Fruit fly (Drosophila melanogaster) whole organism, embryonic: Measurements from ENCODE around the gene natalisin.

Experiments used
- Adf1 ChIP-seq: fragments of 200-800 bp; sonication (Bioruptor generic); IDR thresholded peaks from 2 replicates; pipeline ENCODE4 v1.3.6; 2022; ENCODE audit warnings: missing biosample characterization, missing genetic modification characterization
- CG10959 ChIP-seq: fragments of 200-800 bp; sonication (Bioruptor generic); IDR thresholded peaks from 2 replicates; pipeline ENCODE4 v1.3.6; 2022; ENCODE audit warnings: missing biosample characterization, missing genetic modification characterization
- CG12299 ChIP-seq: fragments of 200-800 bp; sonication (Bioruptor generic); optimal IDR thresholded peaks from 2 replicates; lab custom pipeline; 2018; ENCODE audit warnings: missing biosample characterization, mild to moderate bottlenecking, missing genetic modification characterization
- CG12659 ChIP-seq: fragments of 200-800 bp; sonication (Bioruptor generic); optimal IDR thresholded peaks from 3 replicates; lab custom pipeline; 2017; ENCODE audit warnings: mild to moderate bottlenecking, missing biosample characterization, missing genetic modification reagents, missing genetic modification characterization
- CG15011 ChIP-seq: fragments of 200-800 bp; sonication (Bioruptor generic); optimal IDR thresholded peaks from 3 replicates; lab custom pipeline; 2018; ENCODE audit warnings: missing biosample characterization, mild to moderate bottlenecking, missing genetic modification characterization
- CG1602 ChIP-seq: fragments of 200-800 bp; sonication (Bioruptor generic); optimal IDR thresholded peaks from 3 replicates; lab custom pipeline; 2016; ENCODE audit warnings: missing biosample characterization, missing genetic modification characterization
- CG1603 ChIP-seq: fragments of 200-800 bp; sonication (Bioruptor generic); optimal IDR thresholded peaks from 2 replicates; lab custom pipeline; 2019; ENCODE audit warnings: missing biosample characterization, mild to moderate bottlenecking, missing genetic modification characterization, moderate library complexity
- CG17359 ChIP-seq: fragments of 200-800 bp; sonication (Bioruptor generic); optimal IDR thresholded peaks from 3 replicates; lab custom pipeline; 2018; ENCODE audit warnings: missing biosample characterization, mild to moderate bottlenecking, missing genetic modification characterization, moderate library complexity
- CG1832 ChIP-seq: fragments of 200-800 bp; sonication (Bioruptor generic); optimal IDR thresholded peaks from 2 replicates; lab custom pipeline; 2017; ENCODE audit warnings: missing biosample characterization, mild to moderate bottlenecking, missing genetic modification characterization, inconsistent platforms
- CG3407 ChIP-seq: fragments of 200-800 bp; sonication (Bioruptor generic); optimal IDR thresholded peaks from 2 replicates; lab custom pipeline; 2018; ENCODE audit warnings: missing biosample characterization, mild to moderate bottlenecking, missing genetic modification characterization
- CG34422 ChIP-seq: fragments of 200-800 bp; sonication (Bioruptor generic); IDR thresholded peaks from 3 replicates; pipeline ENCODE4 v1.3.6; 2022; ENCODE audit warnings: missing biosample characterization, missing genetic modification characterization
- CG3726 ChIP-seq: fragments of 200-800 bp; sonication (Bioruptor generic); IDR thresholded peaks from 3 replicates; pipeline ENCODE4, ENCODE4 v1.3.6; 2022; ENCODE audit warnings: missing biosample characterization, missing genetic modification characterization
- CG43689 ChIP-seq: fragments of 200-800 bp; sonication (Bioruptor generic); IDR thresholded peaks from 2 replicates; pipeline ENCODE4 v1.3.6; 2022; ENCODE audit warnings: missing biosample characterization, missing genetic modification characterization
- CG6254 ChIP-seq: fragments of 200-800 bp; sonication (Bioruptor generic); optimal IDR thresholded peaks from 3 replicates; lab custom pipeline; 2017; ENCODE audit warnings: mild to moderate bottlenecking, missing biosample characterization, missing genetic modification reagents, missing genetic modification characterization
- CG7786 ChIP-seq: fragments of 200-800 bp; sonication (Bioruptor generic); optimal IDR thresholded peaks from 2 replicates; lab custom pipeline; 2016; ENCODE audit warnings: missing biosample characterization, missing genetic modification characterization
- CHES-1-like ChIP-seq: fragments of 200-800 bp; sonication (Bioruptor generic); optimal IDR thresholded peaks from 2 replicates; lab custom pipeline; 2016; ENCODE audit warnings: missing biosample characterization, missing genetic modification characterization
- Camta ChIP-seq: fragments of 200-800 bp; sonication (Bioruptor generic); optimal IDR thresholded peaks from 2 replicates; lab custom pipeline; 2016; ENCODE audit warnings: missing biosample characterization, missing genetic modification characterization
- D19A ChIP-seq: fragments of 200-800 bp; optimal IDR thresholded peaks from 3 replicates; lab custom pipeline; 2019; ENCODE audit warnings: missing biosample characterization, mild to moderate bottlenecking, missing genetic modification characterization, moderate library complexity
- Dbx ChIP-seq: fragments of 200-800 bp; sonication (Bioruptor generic); IDR thresholded peaks from 3 replicates; pipeline ENCODE4 v1.3.6; 2022; ENCODE audit warnings: missing biosample characterization, missing genetic modification characterization
- E2f1 ChIP-seq: fragments of 200-800 bp; sonication (Bioruptor generic); IDR thresholded peaks from 2 replicates; pipeline ENCODE4 v1.3.6; 2022; ENCODE audit warnings: missing biosample characterization, missing genetic modification characterization
- E2f2 ChIP-seq: fragments of 200-800 bp; sonication (Bioruptor generic); IDR thresholded peaks from 2 replicates; pipeline ENCODE4 v1.3.6; 2022; ENCODE audit warnings: missing biosample characterization, missing genetic modification characterization
- Eip74EF ChIP-seq, 2 experiments: fragments of 200-800 bp in 1 of 2; fragments of >200 bp in 1 of 2; sonication (Bioruptor generic) in 1 of 2; optimal IDR thresholded peaks; 2 replicates each; lab custom pipeline; 2017 to 2019; ENCODE audit warnings: missing biosample characterization in 2 of 2, missing genetic modification characterization in 2 of 2, mild to moderate bottlenecking in 1 of 2, moderate library complexity in 1 of 2
- Hr78 ChIP-seq, 2 experiments: fragments of 200-800 bp in 1 of 2; fragments of >200 bp in 1 of 2; sonication (Bioruptor generic) in 1 of 2; optimal IDR thresholded peaks; 2 replicates each; lab custom pipeline; 2017 to 2019; ENCODE audit warnings: missing biosample characterization in 2 of 2, missing genetic modification characterization in 2 of 2, mild to moderate bottlenecking in 1 of 2, moderate library complexity in 1 of 2
- Optix ChIP-seq: fragments of 200-800 bp; sonication (Bioruptor generic); IDR thresholded peaks from 3 replicates; pipeline ENCODE4 v1.3.6; 2022; ENCODE audit warnings: missing biosample characterization, missing genetic modification characterization
- Ptx1 ChIP-seq: fragments of 200-800 bp; sonication (Bioruptor generic); IDR thresholded peaks from 2 replicates; pipeline ENCODE4 v1.3.6; 2022; ENCODE audit warnings: missing biosample characterization, missing genetic modification characterization
- Rfx ChIP-seq: fragments of 200-800 bp; sonication (Bioruptor generic); IDR thresholded peaks from 2 replicates; pipeline ENCODE4 v1.3.6; 2022; ENCODE audit warnings: missing biosample characterization, missing genetic modification characterization
- Side ChIP-seq: fragments of 200-800 bp; sonication (Bioruptor generic); optimal IDR thresholded peaks from 2 replicates; lab custom pipeline; 2016; ENCODE audit warnings: missing biosample characterization, missing genetic modification characterization
- Sox100B ChIP-seq: fragments of 200-800 bp; sonication (Bioruptor generic); optimal IDR thresholded peaks from 3 replicates; lab custom pipeline; 2018; ENCODE audit warnings: missing biosample characterization, mild to moderate bottlenecking, missing genetic modification characterization
- TFAM ChIP-seq: fragments of 200-800 bp; sonication (Bioruptor generic); optimal IDR thresholded peaks from 2 replicates; lab custom pipeline; 2017; ENCODE audit warnings: missing biosample characterization, missing genetic modification characterization, inconsistent platforms
- Trl ChIP-seq, 3 experiments: fragments of >200 bp in 2 of 3; fragments of 200-800 bp in 1 of 3; sonication (Bioruptor generic) in 1 of 3; optimal IDR thresholded peaks; 2 replicates in 1 of 3; 3 replicates in 2 of 3; lab custom pipeline; 2016 to 2017; ENCODE audit warnings: missing biosample characterization in 1 of 3, missing genetic modification characterization in 1 of 3
- Xbp1 ChIP-seq: fragments of 200-800 bp; sonication (Bioruptor generic); optimal IDR thresholded peaks from 3 replicates; lab custom pipeline; 2016; ENCODE audit warnings: missing biosample characterization, mild to moderate bottlenecking, missing genetic modification characterization
- ab ChIP-seq: fragments of 200-800 bp; sonication (Bioruptor generic); optimal IDR thresholded peaks from 2 replicates; lab custom pipeline; 2016; ENCODE audit warnings: missing biosample characterization, missing genetic modification characterization
- aop ChIP-seq: fragments of 200-800 bp; sonication (Bioruptor generic); IDR thresholded peaks from 2 replicates; pipeline ENCODE4 v1.3.6; 2022; ENCODE audit warnings: missing biosample characterization, missing genetic modification characterization
- az2 ChIP-seq: fragments of 200-800 bp; sonication (Bioruptor generic); optimal IDR thresholded peaks from 3 replicates; lab custom pipeline; 2016; ENCODE audit warnings: missing biosample characterization, missing genetic modification characterization
- cato ChIP-seq: fragments of 200-800 bp; sonication (Bioruptor generic); optimal IDR thresholded peaks from 2 replicates; lab custom pipeline; 2016; ENCODE audit warnings: missing biosample characterization, missing genetic modification characterization, borderline replicate concordance
- crc ChIP-seq: fragments of 200-800 bp; sonication (Bioruptor generic); optimal IDR thresholded peaks from 2 replicates; lab custom pipeline; 2016; ENCODE audit warnings: missing biosample characterization, missing genetic modification characterization
- dmrt99B ChIP-seq: fragments of 200-800 bp; sonication (Bioruptor generic); optimal IDR thresholded peaks from 2 replicates; lab custom pipeline; 2018; ENCODE audit warnings: missing biosample characterization, mild to moderate bottlenecking, missing genetic modification characterization, moderate library complexity
- dpn ChIP-seq, 2 experiments: fragments of 200-800 bp; sonication (Bioruptor generic); optimal IDR thresholded peaks; 3 replicates each; lab custom pipeline; 2016; ENCODE audit warnings: missing biosample characterization in 2 of 2, missing genetic modification characterization in 2 of 2
- gcm ChIP-seq: fragments of 200-800 bp; sonication (Bioruptor generic); optimal IDR thresholded peaks from 2 replicates; lab custom pipeline; 2019; ENCODE audit warnings: missing biosample characterization, mild to moderate bottlenecking, missing genetic modification characterization, moderate library complexity
- ind ChIP-seq: fragments of 200-800 bp; sonication (Bioruptor generic); optimal IDR thresholded peaks from 3 replicates; lab custom pipeline; 2016; ENCODE audit warnings: missing biosample characterization, missing genetic modification characterization
- klu ChIP-seq: fragments of 200-800 bp; sonication (Bioruptor generic); IDR thresholded peaks from 2 replicates; pipeline ENCODE4 v1.3.6; 2022; ENCODE audit warnings: missing biosample characterization, missing genetic modification characterization
- knrl ChIP-seq: fragments of 200-800 bp; sonication (Bioruptor generic); IDR thresholded peaks from 3 replicates; pipeline ENCODE4 v1.3.6; 2022; ENCODE audit warnings: missing biosample characterization, missing genetic modification characterization; ENCODE audit not compliant: partially characterized antibody
- oc ChIP-seq: fragments of 200-800 bp; sonication (Bioruptor generic); optimal IDR thresholded peaks from 2 replicates; lab custom pipeline; 2018; ENCODE audit warnings: missing biosample characterization, mild to moderate bottlenecking, missing genetic modification characterization, moderate library complexity
- peb ChIP-seq: fragments of 200-800 bp; sonication (Bioruptor generic); IDR thresholded peaks from 2 replicates; pipeline ENCODE4 v1.3.6; 2022; ENCODE audit warnings: missing biosample characterization, missing genetic modification characterization
- salm ChIP-seq: fragments of 200-800 bp; sonication (Bioruptor generic); optimal IDR thresholded peaks from 2 replicates; lab custom pipeline; 2018; ENCODE audit warnings: missing biosample characterization, mild to moderate bottlenecking, missing genetic modification characterization
- sd ChIP-seq: fragments of 200-800 bp; sonication (Bioruptor generic); optimal IDR thresholded peaks from 3 replicates; lab custom pipeline; 2018; ENCODE audit warnings: missing biosample characterization, mild to moderate bottlenecking, missing genetic modification characterization, moderate library complexity
- shn ChIP-seq: fragments of 200-800 bp; sonication (Bioruptor generic); optimal IDR thresholded peaks from 3 replicates; lab custom pipeline; 2016; ENCODE audit warnings: missing biosample characterization, missing genetic modification characterization
- sqz ChIP-seq: fragments of 200-800 bp; sonication (Bioruptor generic); optimal IDR thresholded peaks from 3 replicates; lab custom pipeline; 2018; ENCODE audit warnings: missing biosample characterization, mild to moderate bottlenecking, missing genetic modification characterization
- vfl ChIP-seq: fragments of 200-800 bp; sonication (Bioruptor generic); optimal IDR thresholded peaks from 2 replicates; lab custom pipeline; 2016; ENCODE audit warnings: missing biosample characterization, missing genetic modification characterization

Gene natalisin

dm6 chr3R:14413406-14414043, 4.9 kb upstream of the natalisin start:
- TF ChIP-seq gcm = peak; percentile 63
- TF ChIP-seq E2f1 (GFP tag; lab: Robert Waterston, UW) = peak; percentile 46; the same call in 1 of the 2 replicates
- peak; percentile 28 for TF ChIP-seq CG12659 (GFP tag; lab: Kevin White, UChicago)
- no peak for TF ChIP-seq sd (tag; lab: Kevin White, UChicago)
- no peak for TF ChIP-seq sqz (GFP tag; lab: Kevin White, UChicago)
- TF ChIP-seq Hr78 (GFP tag; optimal IDR thresholded peaks at IDR 0.05; lab: Kevin White, UChicago) = no peak
- peak; percentile 60 for TF ChIP-seq CG17359
- TF ChIP-seq Adf1 = no peak
- TF ChIP-seq shn (GFP tag; lab: Kevin White, UChicago) = peak; percentile 30
- TF ChIP-seq CG34422 (GFP tag; lab: Robert Waterston, UW) = peak; percentile 68; the same call in 1 of the 3 replicates
- peak; percentile 69 for TF ChIP-seq dmrt99B (tag; lab: Kevin White, UChicago)
- no peak for TF ChIP-seq Trl (optimal IDR thresholded peaks at IDR 0.05; lab: Kevin White, UChicago)
- TF ChIP-seq Trl (GFP tag; optimal IDR thresholded peaks at IDR 0.05; lab: Kevin White, UChicago) = no peak
- TF ChIP-seq CG6254 (GFP tag; lab: Kevin White, UChicago) = peak; percentile 62
- TF ChIP-seq Rfx (GFP tag; lab: Robert Waterston, UW) = no peak
- peak; percentile 47 for TF ChIP-seq Sox100B (GFP tag; lab: Kevin White, UChicago)
- TF ChIP-seq crc (GFP tag; lab: Kevin White, UChicago) = no peak
- TF ChIP-seq CG10959 = peak; percentile 59
- no peak for TF ChIP-seq CG12299
- TF ChIP-seq Xbp1 (GFP tag; lab: Kevin White, UChicago) = peak; percentile 72
- TF ChIP-seq CG3407 (GFP tag; lab: Kevin White, UChicago) = peak; percentile 31
- no peak for TF ChIP-seq Dbx
- TF ChIP-seq peb (GFP tag; lab: Robert Waterston, UW) = peak; percentile 38; the same call in 1 of the 2 replicates
- TF ChIP-seq ab (GFP tag; lab: Kevin White, UChicago) = no peak
- peak; percentile 41 for TF ChIP-seq CG1602 (GFP tag; lab: Kevin White, UChicago)
- TF ChIP-seq CG15011 (GFP tag; lab: Kevin White, UChicago) = no peak
- TF ChIP-seq CG1603 = peak; percentile 74
- TF ChIP-seq CHES-1-like (GFP tag; lab: Kevin White, UChicago) = peak; percentile 19
- peak; percentile 31; the same call in 1 of the 2 replicates for TF ChIP-seq E2f2
- TF ChIP-seq Ptx1 (GFP tag; lab: Robert Waterston, UW) = peak; percentile 74
- peak; percentile 66; the same call in 2 of the 3 replicates for TF ChIP-seq Optix (GFP tag; lab: Robert Waterston, UW)
- peak; percentile 35 for TF ChIP-seq cato (GFP tag; lab: Kevin White, UChicago)
- TF ChIP-seq ind (GFP tag; lab: Kevin White, UChicago) = peak; percentile 46
- TF ChIP-seq D19A (tag; lab: Kevin White, UChicago) = peak; percentile 51
- TF ChIP-seq klu = no peak
- TF ChIP-seq Camta = peak; percentile 42
- no peak for TF ChIP-seq aop (GFP tag; lab: Robert Waterston, UW)
- no peak for TF ChIP-seq vfl (GFP tag; lab: Kevin White, UChicago)
- no peak for TF ChIP-seq salm (tag; lab: Kevin White, UChicago)
- peak; percentile 74 for TF ChIP-seq az2 (GFP tag; lab: Kevin White, UChicago)
- no peak for TF ChIP-seq knrl (GFP tag; lab: Robert Waterston, UW)
- TF ChIP-seq dpn (GFP tag; optimal IDR thresholded peaks at IDR 0.05; lab: Kevin White, UChicago) = peak; percentile 53 to 63
- peak in 1 of 2 experiments; percentile 35 for TF ChIP-seq Eip74EF (GFP tag; optimal IDR thresholded peaks at IDR 0.05; lab: Kevin White, UChicago)
- TF ChIP-seq CG1832 = no peak
- TF ChIP-seq CG43689 (GFP tag; lab: Robert Waterston, UW) = no peak
- peak; percentile 49 for TF ChIP-seq CG7786 (GFP tag; lab: Kevin White, UChicago)
- peak; percentile 21 for TF ChIP-seq Side (GFP tag; lab: Kevin White, UChicago)
- TF ChIP-seq TFAM (GFP tag; lab: Kevin White, UChicago) = no peak
- TF ChIP-seq oc (tag; lab: Kevin White, UChicago) = peak; percentile 36
- TF ChIP-seq CG3726 (GFP tag; lab: Robert Waterston, UW) = peak; percentile 54; the same call in 1 of the 3 replicates
